Worm (Caenorhabditis elegans): ENCODE measurements around the gene ehn-3.

DNA sequence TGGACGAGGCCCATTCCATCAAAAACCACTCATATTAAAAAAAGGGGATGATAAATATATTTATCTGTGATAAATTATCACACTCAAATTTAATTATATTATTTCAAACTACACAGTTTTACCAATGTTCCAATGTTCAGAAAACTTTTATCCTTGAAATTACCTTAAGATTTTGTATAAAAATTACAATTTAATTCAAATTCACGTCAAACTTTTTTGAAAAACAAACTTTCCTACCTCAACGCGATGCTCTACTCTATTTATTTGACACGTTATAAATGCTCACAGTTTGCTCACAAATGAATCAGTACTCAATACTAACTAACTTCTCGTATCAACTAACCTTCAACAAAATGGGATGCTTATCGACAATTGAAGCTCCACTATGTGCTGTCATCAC, 36.4 kb downstream of the ehn-3 start, which contains the start of gene F41H10.1:
- TF ChIP-seq him-1 (tag; optimal IDR thresholded peaks at IDR 0.05) = no peak
- TF ChIP-seq W03F9.2 (tag; optimal IDR thresholded peaks at IDR 0.05) = no peak
- TF ChIP-seq dao-5 (tag; optimal IDR thresholded peaks at IDR 0.05) = no peak
